Fruit fly (Drosophila melanogaster): Measurements from ENCODE around the gene wkd.

wkd gene

dm6 chr3R:11562326-11563109 lies 18.9 kb upstream of the wkd start (continued):
- peak; percentile 82 for TF ChIP-seq emc (GFP tag; optimal IDR thresholded peaks at IDR 0.05)
- TF ChIP-seq Ets97D (GFP tag; optimal IDR thresholded peaks at IDR 0.05): peak; percentile 64
- peak; percentile 66 for TF ChIP-seq Sry-δ (GFP tag; optimal IDR thresholded peaks at IDR 0.05)
- no peak for TF ChIP-seq CG6791 (GFP tag; IDR thresholded peaks at IDR 0.05; ENCODE audit: partially characterized antibody)
- peak; percentile 95 for TF ChIP-seq CG13296 (GFP tag; optimal IDR thresholded peaks at IDR 0.05)
- TF ChIP-seq CG2678 (tag; optimal IDR thresholded peaks at IDR 0.05): peak; percentile 98
- TF ChIP-seq GATAe (GFP tag; conservative IDR thresholded peaks at IDR 0.05): peak; percentile 69
- peak; percentile 91 for TF ChIP-seq CG14667 (GFP tag; IDR thresholded peaks at IDR 0.05)
- peak; percentile 95 for TF ChIP-seq dmrt99B (tag; optimal IDR thresholded peaks at IDR 0.05)
- TF ChIP-seq repo (GFP tag; optimal IDR thresholded peaks at IDR 0.05): peak; percentile 88
- peak; percentile 82 for TF ChIP-seq danr (GFP tag; IDR thresholded peaks at IDR 0.05)
- peak; percentile 90 for TF ChIP-seq CG15011 (GFP tag; optimal IDR thresholded peaks at IDR 0.05)
- peak; percentile 90 for TF ChIP-seq CG11695 (GFP tag; IDR thresholded peaks at IDR 0.05)
- peak; percentile 90 for TF ChIP-seq caup (GFP tag; optimal IDR thresholded peaks at IDR 0.05; ENCODE audit: severe bottlenecking)
- peak; percentile 76 for TF ChIP-seq CG17568 (GFP tag; optimal IDR thresholded peaks at IDR 0.05)
- TF ChIP-seq Abd-B (GFP tag; optimal IDR thresholded peaks at IDR 0.05): peak; percentile 89
- peak; percentile 64 for TF ChIP-seq CG12236 (GFP tag; optimal IDR thresholded peaks at IDR 0.05)
- peak; percentile 91 for TF ChIP-seq Max (GFP tag; optimal IDR thresholded peaks at IDR 0.05)
- TF ChIP-seq NC2β (GFP tag; optimal IDR thresholded peaks at IDR 0.05): peak; percentile 81
- peak; percentile 56 for TF ChIP-seq CG7987 (GFP tag; optimal IDR thresholded peaks at IDR 0.05)
- peak; percentile 78 for TF ChIP-seq Oaz (GFP tag; IDR thresholded peaks at IDR 0.05)
- TF ChIP-seq CG31441 (GFP tag; IDR thresholded peaks at IDR 0.05): peak; percentile 91
- peak; percentile 98 for TF ChIP-seq vvl (GFP tag; IDR thresholded peaks at IDR 0.05)
- no peak for TF ChIP-seq Hr39 (optimal IDR thresholded peaks at IDR 0.05)
- TF ChIP-seq her (GFP tag; optimal IDR thresholded peaks at IDR 0.05): peak; percentile 88
- peak; percentile 88 for TF ChIP-seq Nf-YA (GFP tag; IDR thresholded peaks at IDR 0.05)
- no peak for TF ChIP-seq sc (optimal IDR thresholded peaks at IDR 0.05)
- TF ChIP-seq sc (GFP tag; optimal IDR thresholded peaks at IDR 0.05): peak; percentile 51
- TF ChIP-seq Rx (GFP tag; IDR thresholded peaks at IDR 0.05): peak; percentile 89
- TF ChIP-seq twi (tag; optimal IDR thresholded peaks at IDR 0.05): peak; percentile 51
- TF ChIP-seq h (optimal IDR thresholded peaks at IDR 0.05): no peak
- TF ChIP-seq fd96Cb (tag; optimal IDR thresholded peaks at IDR 0.05): peak; percentile 89
- TF ChIP-seq CG32532 (GFP tag; IDR thresholded peaks at IDR 0.05): peak; percentile 96
- peak; percentile 92 for TF ChIP-seq Ada2b (GFP tag; IDR thresholded peaks at IDR 0.05)
- peak; percentile 1 for TF ChIP-seq pros (GFP tag; optimal IDR thresholded peaks at IDR 0.05)
- TF ChIP-seq CG15601 (tag; optimal IDR thresholded peaks at IDR 0.05): peak; percentile 76
- peak; percentile 60; the same call in 1 of the 2 replicates for TF ChIP-seq CG4360 (GFP tag; IDR thresholded peaks at IDR 0.05)
- TF ChIP-seq da (GFP tag; optimal IDR thresholded peaks at IDR 0.05): peak; percentile 36
- TF ChIP-seq CG7271 (tag; optimal IDR thresholded peaks at IDR 0.05): peak; percentile 30
- TF ChIP-seq rib (GFP tag; IDR thresholded peaks at IDR 0.05): peak; percentile 92
- TF ChIP-seq Rfx (GFP tag; IDR thresholded peaks at IDR 0.05): peak; percentile 97
- peak; percentile 95 for TF ChIP-seq ind (GFP tag; optimal IDR thresholded peaks at IDR 0.05)
- peak; percentile 64; the same call in 1 of the 2 replicates for TF ChIP-seq ham (GFP tag; IDR thresholded peaks at IDR 0.05)
- peak; percentile 81; the same call in 1 of the 2 replicates for TF ChIP-seq CG43689 (GFP tag; IDR thresholded peaks at IDR 0.05)
- TF ChIP-seq CG12104 (GFP tag; optimal IDR thresholded peaks at IDR 0.05): peak; percentile 92
- peak; percentile 80 for TF ChIP-seq ab (GFP tag; optimal IDR thresholded peaks at IDR 0.05)
- TF ChIP-seq ara (GFP tag; IDR thresholded peaks at IDR 0.05): peak; percentile 91
- TF ChIP-seq CG10462 (GFP tag; optimal IDR thresholded peaks at IDR 0.05): peak; percentile 54
- TF ChIP-seq run (tag; optimal IDR thresholded peaks at IDR 0.05): peak; percentile 77
- TF ChIP-seq Jarid2 (GFP tag; optimal IDR thresholded peaks at IDR 0.05): peak; percentile 63

Measured in whole organism, embryonic.